Worm (Caenorhabditis elegans): ENCODE results near the gene dyf-13.

DNA sequence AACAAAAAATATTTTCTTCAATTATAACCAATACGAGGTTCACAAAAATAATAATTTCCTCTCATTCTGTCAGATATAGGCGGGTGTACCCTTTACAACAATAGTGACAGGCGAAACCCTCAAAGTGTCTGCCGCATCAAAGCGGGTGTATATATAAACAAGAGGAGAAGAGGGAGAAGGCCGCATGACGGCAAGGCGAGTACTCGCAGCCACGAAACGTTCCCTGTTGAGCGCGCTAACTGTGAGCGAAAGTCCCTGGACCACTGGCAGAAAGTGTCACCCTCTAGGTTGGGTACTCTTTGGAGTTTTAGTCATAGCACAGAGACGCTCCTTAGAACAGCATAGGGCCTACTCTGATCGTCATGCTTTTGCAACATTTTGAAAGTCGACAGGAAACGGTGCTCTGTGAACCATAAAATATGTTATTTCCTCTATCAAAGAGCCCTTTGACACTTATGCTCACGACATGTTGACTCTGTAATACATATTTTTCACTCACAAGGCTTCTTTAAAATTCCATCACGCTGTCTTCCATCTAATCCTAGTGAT, 29.0 kb upstream of the dyf-13 start, which contains the start of gene pcrg-1:
- TF ChIP-seq nhr-237 (tag; optimal IDR thresholded peaks at IDR 0.05) = no peak
- TF ChIP-seq ama-1 (optimal IDR thresholded peaks at IDR 0.05) = no peak
- no peak for TF ChIP-seq mdl-1 (tag; optimal IDR thresholded peaks at IDR 0.05)

All from whole organism, L4 larva.